Fruit fly (Drosophila melanogaster) whole organism, embryonic: ENCODE data around the gene CG14817.

Experiments
- C15 ChIP-seq: fragments of 200-800 bp; sonication (Bioruptor generic); IDR thresholded peaks from 3 replicates; pipeline ENCODE4 v1.3.6; 2022; ENCODE audit warnings: missing biosample characterization, missing genetic modification characterization
- CG10274 ChIP-seq: fragments of 200-800 bp; sonication (Bioruptor generic); optimal IDR thresholded peaks from 3 replicates; lab custom pipeline; 2017; ENCODE audit warnings: missing biosample characterization, mild to moderate bottlenecking, missing genetic modification characterization
- CG10321 ChIP-seq: fragments of 200-800 bp; sonication (Bioruptor generic); IDR thresholded peaks from 2 replicates; pipeline ENCODE4 v1.3.6; 2022; ENCODE audit warnings: missing biosample characterization, missing genetic modification characterization
- CG11456 ChIP-seq: fragments of 200-800 bp; sonication (Bioruptor generic); IDR thresholded peaks from 3 replicates; pipeline ENCODE4 v1.3.6; 2022; ENCODE audit warnings: missing biosample characterization, missing genetic modification characterization
- CG14441 ChIP-seq: fragments of 200-800 bp; sonication (Bioruptor generic); IDR thresholded peaks from 2 replicates; pipeline ENCODE4 v1.3.6; 2022; ENCODE audit warnings: missing biosample characterization, missing genetic modification characterization
- CG16813 ChIP-seq: fragments of 200-800 bp; sonication (Bioruptor generic); IDR thresholded peaks from 3 replicates; pipeline ENCODE4 v1.3.6; 2022; ENCODE audit warnings: missing biosample characterization, missing genetic modification characterization; ENCODE audit not compliant: partially characterized antibody
- CG17829 ChIP-seq: fragments of 200-800 bp; optimal IDR thresholded peaks from 2 replicates; lab custom pipeline; 2019; ENCODE audit warnings: missing biosample characterization, mild to moderate bottlenecking, missing genetic modification characterization, moderate library complexity
- CG17912 ChIP-seq: fragments of 200-800 bp; sonication (Bioruptor generic); optimal IDR thresholded peaks from 2 replicates; lab custom pipeline; 2018; ENCODE audit warnings: missing biosample characterization, mild to moderate bottlenecking, missing genetic modification characterization
- CG18764 ChIP-seq: fragments of 200-800 bp; sonication (Bioruptor generic); optimal IDR thresholded peaks from 3 replicates; lab custom pipeline; 2016; ENCODE audit warnings: missing biosample characterization, missing genetic modification characterization
- CG3163 ChIP-seq: fragments of 200-800 bp; sonication (Bioruptor generic); optimal IDR thresholded peaks from 3 replicates; lab custom pipeline; 2016; ENCODE audit warnings: missing biosample characterization, missing genetic modification characterization
- CG33213 ChIP-seq: fragments of 200-800 bp; sonication (Bioruptor generic); optimal IDR thresholded peaks from 3 replicates; lab custom pipeline; 2016; ENCODE audit warnings: missing biosample characterization, missing genetic modification characterization
- CG6765 ChIP-seq: fragments of 200-800 bp; sonication (Bioruptor generic); optimal IDR thresholded peaks from 3 replicates; lab custom pipeline; 2017; ENCODE audit warnings: missing biosample characterization, mild to moderate bottlenecking, missing genetic modification characterization
- CG8089 ChIP-seq: fragments of 200-800 bp; sonication (Bioruptor generic); optimal IDR thresholded peaks from 3 replicates; lab custom pipeline; 2016; ENCODE audit warnings: missing biosample characterization, missing genetic modification characterization
- CG8765 ChIP-seq: fragments of 200-800 bp; sonication (Bioruptor generic); IDR thresholded peaks from 2 replicates; pipeline ENCODE4 v1.3.6; 2022; ENCODE audit warnings: missing biosample characterization, missing genetic modification characterization
- CG9876 ChIP-seq: fragments of 200-800 bp; sonication (Bioruptor generic); optimal IDR thresholded peaks from 2 replicates; lab custom pipeline; 2016; ENCODE audit warnings: missing biosample characterization, missing genetic modification characterization
- CHES-1-like ChIP-seq: fragments of 200-800 bp; sonication (Bioruptor generic); optimal IDR thresholded peaks from 2 replicates; lab custom pipeline; 2016; ENCODE audit warnings: missing biosample characterization, missing genetic modification characterization
- CTCF ChIP-seq: fragments of 200-800 bp; sonication (Bioruptor generic); optimal IDR thresholded peaks from 2 replicates; lab custom pipeline; 2017; ENCODE audit warnings: missing biosample characterization, mild to moderate bottlenecking, missing genetic modification characterization, moderate library complexity
- D19A ChIP-seq: fragments of 200-800 bp; optimal IDR thresholded peaks from 3 replicates; lab custom pipeline; 2019; ENCODE audit warnings: missing biosample characterization, mild to moderate bottlenecking, missing genetic modification characterization, moderate library complexity
- E2f2 ChIP-seq: fragments of 200-800 bp; sonication (Bioruptor generic); IDR thresholded peaks from 2 replicates; pipeline ENCODE4 v1.3.6; 2022; ENCODE audit warnings: missing biosample characterization, missing genetic modification characterization
- Eip74EF ChIP-seq, 2 experiments: fragments of 200-800 bp in 1 of 2; fragments of >200 bp in 1 of 2; sonication (Bioruptor generic) in 1 of 2; optimal IDR thresholded peaks; 2 replicates each; lab custom pipeline; 2017 to 2019; ENCODE audit warnings: missing biosample characterization in 2 of 2, missing genetic modification characterization in 2 of 2, mild to moderate bottlenecking in 1 of 2, moderate library complexity in 1 of 2
- H15 ChIP-seq: fragments of 200-800 bp; sonication (Bioruptor generic); IDR thresholded peaks from 3 replicates; pipeline ENCODE4 v1.3.6; 2022; ENCODE audit warnings: missing biosample characterization, missing genetic modification characterization
- Hr51 ChIP-seq, 2 experiments: fragments of 200-800 bp; sonication (Bioruptor generic); optimal IDR thresholded peaks; 2 replicates in 1 of 2; 3 replicates in 1 of 2; lab custom pipeline; 2016 to 2018; ENCODE audit warnings: missing biosample characterization in 2 of 2, missing genetic modification characterization in 2 of 2, mild to moderate bottlenecking in 1 of 2, moderate library complexity in 1 of 2
- Sox100B ChIP-seq: fragments of 200-800 bp; sonication (Bioruptor generic); optimal IDR thresholded peaks from 3 replicates; lab custom pipeline; 2018; ENCODE audit warnings: missing biosample characterization, mild to moderate bottlenecking, missing genetic modification characterization
- Sry-β ChIP-seq: fragments of 200-800 bp; sonication (Bioruptor generic); optimal IDR thresholded peaks from 2 replicates; lab custom pipeline; 2018; ENCODE audit warnings: missing biosample characterization, mild to moderate bottlenecking, missing genetic modification characterization, moderate library complexity
- Xrp1 ChIP-seq: fragments of 200-800 bp; sonication (Bioruptor generic); IDR thresholded peaks from 2 replicates; pipeline ENCODE4 v1.3.6; 2022; ENCODE audit warnings: missing biosample characterization, missing genetic modification characterization
- YL-1 ChIP-seq: fragments of 200-800 bp; sonication (Bioruptor generic); optimal IDR thresholded peaks from 3 replicates; lab custom pipeline; 2017; ENCODE audit warnings: missing biosample characterization, mild to moderate bottlenecking, missing genetic modification characterization
- ab ChIP-seq: fragments of 200-800 bp; sonication (Bioruptor generic); optimal IDR thresholded peaks from 2 replicates; lab custom pipeline; 2016; ENCODE audit warnings: missing biosample characterization, missing genetic modification characterization
- caup ChIP-seq: fragments of 200-800 bp; sonication (Bioruptor generic); optimal IDR thresholded peaks from 3 replicates; lab custom pipeline; 2017; ENCODE audit warnings: missing biosample characterization, mild to moderate bottlenecking, missing genetic modification characterization, moderate library complexity; ENCODE audit not compliant: severe bottlenecking
- chif ChIP-seq, 2 experiments: fragments of 200-800 bp; sonication (Bioruptor generic); optimal IDR thresholded peaks; 3 replicates each; lab custom pipeline; 2016; ENCODE audit warnings: missing biosample characterization in 2 of 2, missing genetic modification characterization in 2 of 2
- chm ChIP-seq: fragments of 200-800 bp; sonication (Bioruptor generic); IDR thresholded peaks from 2 replicates; pipeline ENCODE4 v1.3.6; 2022; ENCODE audit warnings: missing biosample characterization, missing genetic modification characterization
- croc ChIP-seq: fragments of 200-800 bp; sonication (Bioruptor generic); conservative IDR thresholded peaks from 3 replicates; pipeline ENCODE4 v1.3.6; 2022; ENCODE audit warnings: missing biosample characterization, missing genetic modification characterization
- dati ChIP-seq: fragments of 200-800 bp; sonication (Bioruptor generic); IDR thresholded peaks from 2 replicates; pipeline ENCODE4 v1.3.6; 2022; ENCODE audit warnings: missing biosample characterization, missing genetic modification characterization
- eyg ChIP-seq: fragments of 200-800 bp; sonication (Bioruptor generic); optimal IDR thresholded peaks from 3 replicates; lab custom pipeline; 2016; ENCODE audit warnings: missing biosample characterization, missing genetic modification characterization
- ftz-f1 ChIP-seq: fragments of 200-800 bp; sonication (Bioruptor generic); optimal IDR thresholded peaks from 2 replicates; lab custom pipeline; 2016; ENCODE audit warnings: missing biosample characterization, missing genetic modification characterization
- gcm ChIP-seq: fragments of 200-800 bp; sonication (Bioruptor generic); optimal IDR thresholded peaks from 2 replicates; lab custom pipeline; 2019; ENCODE audit warnings: missing biosample characterization, mild to moderate bottlenecking, missing genetic modification characterization, moderate library complexity
- gem ChIP-seq: fragments of 200-800 bp; sonication (Bioruptor generic); optimal IDR thresholded peaks from 2 replicates; lab custom pipeline; 2019; ENCODE audit warnings: missing biosample characterization, mild to moderate bottlenecking, missing genetic modification characterization, moderate library complexity
- grau ChIP-seq: fragments of 200-800 bp; optimal IDR thresholded peaks from 3 replicates; lab custom pipeline; 2019; ENCODE audit warnings: missing biosample characterization, mild to moderate bottlenecking, missing genetic modification characterization, moderate library complexity
- ind ChIP-seq: fragments of 200-800 bp; sonication (Bioruptor generic); optimal IDR thresholded peaks from 3 replicates; lab custom pipeline; 2016; ENCODE audit warnings: missing biosample characterization, missing genetic modification characterization
- inv ChIP-seq: fragments of 200-800 bp; sonication (Bioruptor generic); IDR thresholded peaks from 2 replicates; pipeline ENCODE4 v1.3.6; 2022; ENCODE audit warnings: missing biosample characterization, missing genetic modification characterization; ENCODE audit not compliant: partially characterized antibody
- jigr1 ChIP-seq: fragments of 200-800 bp; sonication (Bioruptor generic); IDR thresholded peaks from 3 replicates; pipeline ENCODE4 v1.3.6; 2022; ENCODE audit warnings: missing biosample characterization, missing genetic modification characterization
- klu ChIP-seq: fragments of 200-800 bp; sonication (Bioruptor generic); IDR thresholded peaks from 2 replicates; pipeline ENCODE4 v1.3.6; 2022; ENCODE audit warnings: missing biosample characterization, missing genetic modification characterization
- kni ChIP-seq: fragments of 200-800 bp; sonication (Bioruptor generic); optimal IDR thresholded peaks from 3 replicates; lab custom pipeline; 2017; ENCODE audit warnings: mild to moderate bottlenecking, missing biosample characterization, missing genetic modification reagents, missing genetic modification characterization
- nmo ChIP-seq: fragments of 200-800 bp; sonication (Bioruptor generic); optimal IDR thresholded peaks from 2 replicates; lab custom pipeline; 2018; ENCODE audit warnings: missing biosample characterization, mild to moderate bottlenecking, missing genetic modification characterization, moderate library complexity
- onecut ChIP-seq: fragments of 200-800 bp; sonication (Bioruptor generic); IDR thresholded peaks from 2 replicates; pipeline ENCODE4 v1.3.6; 2022; ENCODE audit warnings: missing biosample characterization, missing genetic modification characterization
- schlank ChIP-seq: fragments of 200-800 bp; sonication (Bioruptor generic); optimal IDR thresholded peaks from 2 replicates; lab custom pipeline; 2018; ENCODE audit warnings: missing biosample characterization, mild to moderate bottlenecking, missing genetic modification characterization
- stwl ChIP-seq: fragments of 200-800 bp; sonication (Bioruptor generic); optimal IDR thresholded peaks from 3 replicates; lab custom pipeline; 2018; ENCODE audit warnings: missing biosample characterization, mild to moderate bottlenecking, missing genetic modification characterization, moderate library complexity
- wdn ChIP-seq: fragments of 200-800 bp; sonication (Bioruptor generic); IDR thresholded peaks from 2 replicates; pipeline ENCODE4 v1.3.6; 2022; ENCODE audit warnings: missing biosample characterization, missing genetic modification characterization
- wor ChIP-seq: fragments of 200-800 bp; sonication (Bioruptor generic); IDR thresholded peaks from 2 replicates; pipeline ENCODE4 v1.3.6; 2022; ENCODE audit warnings: missing biosample characterization, missing genetic modification characterization
- zen2 ChIP-seq: fragments of 200-800 bp; sonication (Bioruptor generic); IDR thresholded peaks from 3 replicates; pipeline ENCODE4 v1.3.6; 2022; ENCODE audit warnings: missing biosample characterization, missing genetic modification characterization; ENCODE audit not compliant: partially characterized antibody
- zf30C ChIP-seq: fragments of 200-800 bp; sonication (Bioruptor generic); optimal IDR thresholded peaks from 3 replicates; lab custom pipeline; 2018; ENCODE audit warnings: missing biosample characterization, mild to moderate bottlenecking, missing genetic modification characterization

Gene CG14817

DNA sequence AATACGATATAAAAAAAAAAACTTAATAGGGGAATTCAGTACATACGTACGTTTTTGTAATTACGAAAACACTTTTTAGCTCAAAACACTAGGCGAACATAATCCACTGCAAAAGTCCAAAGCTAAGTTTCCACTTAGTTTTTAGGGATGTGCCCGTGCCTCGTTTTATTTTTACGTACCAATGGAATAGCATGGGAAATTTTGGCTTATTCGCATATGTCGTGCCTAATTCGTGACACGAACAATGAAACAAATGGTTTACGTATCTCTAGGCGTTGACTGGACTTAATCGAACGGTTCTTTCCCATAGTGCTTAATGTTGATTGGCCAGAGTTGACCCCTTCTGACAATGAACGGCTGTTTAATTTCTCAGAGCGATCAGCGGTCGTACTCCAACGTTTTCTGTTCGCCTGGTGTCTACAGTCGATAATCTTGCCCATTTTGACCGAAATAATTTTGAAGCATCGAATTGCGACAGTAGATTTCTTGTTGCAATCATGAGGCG lies 2.6 kb upstream of the CG14817 start, which contains the start of gene CG14818 (continued):
- TF ChIP-seq klu (GFP tag; lab: Robert Waterston, UW), result no peak; the same call in 1 of the 2 replicates
- peak; percentile 72; the same call in 1 of the 3 replicates for TF ChIP-seq CG11456 (GFP tag; lab: Robert Waterston, UW)
- TF ChIP-seq kni, result no peak
- peak; percentile 24 for TF ChIP-seq Sry-β (GFP tag; lab: Kevin White, UChicago)
- TF ChIP-seq CG10274, result no peak
- peak; percentile 41 to 45 for TF ChIP-seq Hr51 (GFP tag; optimal IDR thresholded peaks at IDR 0.05; lab: Kevin White, UChicago)
- peak; percentile 19 for TF ChIP-seq eyg
- TF ChIP-seq CG17829, result peak; percentile 31
- peak; percentile 0 for TF ChIP-seq D19A
- TF ChIP-seq CG8765 (GFP tag; lab: Robert Waterston, UW), result peak; percentile 56
- peak; percentile 51 for TF ChIP-seq CG9876 (GFP tag; lab: Kevin White, UChicago)
- no peak for TF ChIP-seq C15
- TF ChIP-seq stwl (tag; lab: Kevin White, UChicago), result no peak
- TF ChIP-seq chif (GFP tag; optimal IDR thresholded peaks at IDR 0.05; lab: Kevin White, UChicago), result peak; percentile 30 to 56
- TF ChIP-seq YL-1, result peak; percentile 44
- TF ChIP-seq CG14441 (GFP tag; lab: Robert Waterston, UW), result peak; percentile 74
- no peak; the same call in 1 of the 2 replicates for TF ChIP-seq onecut
- TF ChIP-seq gem (tag; lab: Kevin White, UChicago), result peak; percentile 68
- TF ChIP-seq chm (GFP tag; lab: Robert Waterston, UW), result 0 out of 2 replicates have a peak, but pooled peaks have one; percentile 14
- peak; percentile 59 for TF ChIP-seq nmo (GFP tag; lab: Kevin White, UChicago)
- TF ChIP-seq CG6765, result no peak
- TF ChIP-seq CG33213 (GFP tag; lab: Kevin White, UChicago), result peak; percentile 70
- no peak for TF ChIP-seq wdn (GFP tag; lab: Robert Waterston, UW)
- TF ChIP-seq zen2 (GFP tag; lab: Robert Waterston, UW), result peak; percentile 89
- no peak for TF ChIP-seq ftz-f1 (GFP tag; lab: Kevin White, UChicago)
- TF ChIP-seq E2f2 (GFP tag; lab: Robert Waterston, UW), result peak; percentile 29
- peak; percentile 68 for TF ChIP-seq Xrp1
- TF ChIP-seq inv (GFP tag; lab: Robert Waterston, UW), result peak; percentile 81
- no peak for TF ChIP-seq CTCF (GFP tag; lab: Kevin White, UChicago)
- TF ChIP-seq H15 (GFP tag; lab: Robert Waterston, UW), result no peak; the same call in 2 of the 3 replicates
- TF ChIP-seq gcm (GFP tag; lab: Kevin White, UChicago), result peak; percentile 23
- TF ChIP-seq dati (GFP tag; lab: Robert Waterston, UW), result no peak
- peak; percentile 16 for TF ChIP-seq CG18764 (GFP tag; lab: Kevin White, UChicago)
- peak; percentile 29; the same call in 2 of the 3 replicates for TF ChIP-seq croc (GFP tag; lab: Robert Waterston, UW)
- TF ChIP-seq grau (tag; lab: Kevin White, UChicago), result peak; percentile 51
- TF ChIP-seq wor (GFP tag; lab: Robert Waterston, UW), result no peak
- no peak for TF ChIP-seq Sox100B
- no peak for TF ChIP-seq Eip74EF (GFP tag; optimal IDR thresholded peaks at IDR 0.05; lab: Kevin White, UChicago)
- TF ChIP-seq schlank (tag; lab: Kevin White, UChicago), result peak; percentile 42
- peak; percentile 62 for TF ChIP-seq ind
- TF ChIP-seq CG8089, result peak; percentile 27
- peak; percentile 65 for TF ChIP-seq CHES-1-like (GFP tag; lab: Kevin White, UChicago)
- TF ChIP-seq CG16813 (GFP tag; lab: Robert Waterston, UW), result peak; percentile 88
- TF ChIP-seq ab (GFP tag; lab: Kevin White, UChicago), result peak; percentile 53
- TF ChIP-seq CG17912, result peak; percentile 13
- peak; percentile 72 for TF ChIP-seq caup (GFP tag; lab: Kevin White, UChicago)
- TF ChIP-seq CG10321 (GFP tag; lab: Robert Waterston, UW), result 0 out of 2 replicates have a peak, but pooled peaks have one; percentile 15
- peak; percentile 31 for TF ChIP-seq CG3163 (GFP tag; lab: Kevin White, UChicago)
- no peak for TF ChIP-seq jigr1
- TF ChIP-seq zf30C, result no peak
